Worm (Caenorhabditis elegans) whole organism, midembryonic: ENCODE data around the gene srsx-17.

Experiments used
- T22C8.4 ChIP-seq: fragments of 200-800 bp; sonication (Bioruptor generic); IDR thresholded peaks from 2 replicates; pipeline ENCODE4 v1.3.6; 2022; ENCODE audit warnings: missing genetic modification characterization, missing compliant biosample characterization
- cog-1 ChIP-seq: sonication (generic microtip); optimal IDR thresholded peaks from 2 replicates; lab custom pipeline; 2016; ENCODE audit warnings: missing genetic modification characterization, missing compliant biosample characterization
- flt-1 ChIP-seq: fragments of 200-800 bp; sonication (Bioruptor generic); IDR thresholded peaks from 2 replicates; pipeline ENCODE4 v1.3.6; 2022; ENCODE audit warnings: missing genetic modification characterization, missing compliant biosample characterization
- klf-2 ChIP-seq: fragments of 200-800 bp; sonication (Bioruptor generic); conservative IDR thresholded peaks from 2 replicates; pipeline ENCODE4 v1.3.6; 2022; ENCODE audit warnings: missing genetic modification reagents, missing genetic modification characterization, missing compliant biosample characterization
- med-1 ChIP-seq: sonication (generic microtip); optimal IDR thresholded peaks from 2 replicates; lab custom pipeline; 2017; ENCODE audit warnings: missing genetic modification characterization, mild to moderate bottlenecking, missing compliant biosample characterization, antibody characterized with exemption, missing genetic modification reagents; ENCODE audit not compliant: insufficient read depth
- ref-1 ChIP-seq: fragments of 200-800 bp; sonication (Bioruptor generic); conservative IDR thresholded peaks from 2 replicates; pipeline ENCODE4 v1.3.6; 2022; ENCODE audit warnings: missing genetic modification reagents, missing genetic modification characterization, missing compliant biosample characterization
- tab-1 ChIP-seq: fragments of 200-800 bp; sonication (Bioruptor generic); IDR thresholded peaks from 2 replicates; pipeline ENCODE4 v1.3.6; 2022; ENCODE audit warnings: missing genetic modification characterization, missing compliant biosample characterization
- ztf-23 ChIP-seq: fragments of 200-800 bp; sonication (Bioruptor generic); IDR thresholded peaks from 2 replicates; pipeline ENCODE4 v1.3.6; 2022; ENCODE audit warnings: missing genetic modification reagents, missing genetic modification characterization, missing compliant biosample characterization
- ztf-29 ChIP-seq: fragments of 200-800 bp; sonication (Bioruptor generic); IDR thresholded peaks from 2 replicates; pipeline ENCODE4 v1.3.6; 2022; ENCODE audit warnings: missing genetic modification reagents, missing genetic modification characterization, missing compliant biosample characterization

The srsx-17 gene

DNA sequence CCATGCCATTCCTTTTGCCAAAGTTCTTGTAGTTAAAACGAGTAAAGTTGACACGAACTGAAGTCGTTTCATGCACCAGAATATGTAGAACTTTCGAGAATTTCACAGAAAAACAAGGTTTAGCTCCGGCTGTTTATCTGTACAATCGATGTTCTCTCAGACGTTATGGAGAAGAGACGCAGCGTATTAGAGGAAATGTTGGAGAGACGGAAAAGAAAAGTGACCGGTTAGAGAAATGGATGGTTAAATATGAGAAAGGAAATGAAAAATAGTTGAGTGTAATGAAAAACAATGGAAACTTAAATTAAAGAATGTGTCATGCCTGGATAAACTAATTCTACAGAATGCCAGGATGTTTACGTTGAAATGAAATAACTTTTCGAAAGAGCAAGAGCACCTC, 36.2 kb downstream of the srsx-17 start, which contains the start of gene pcm-1:
pcm-1 (minus strand) TSS at position 187 of the 400 bp plus-strand sequence.
- TF ChIP-seq med-1 (no peak), cog-1 (tag; lab: Kevin White, UChicago) (no peak), tab-1 (GFP tag; lab: Robert Waterston, UW) (no peak), ztf-29 (GFP tag; lab: Robert Waterston, UW) (no peak), klf-2 (GFP tag; lab: Robert Waterston, UW) (no peak), flt-1 (GFP tag; lab: Robert Waterston, UW) (no peak), ref-1 (no peak), T22C8.4 (GFP tag; lab: Robert Waterston, UW) (no peak), ztf-23 (GFP tag; lab: Robert Waterston, UW) (no peak)

- TF ChIP-seq T22C8.4 (GFP tag; lab: Robert Waterston, UW): no peak
- no peak for TF ChIP-seq klf-2 (GFP tag; lab: Robert Waterston, UW)
- no peak for TF ChIP-seq med-1
- no peak for TF ChIP-seq flt-1 (GFP tag; lab: Robert Waterston, UW)
- no peak for TF ChIP-seq ztf-23 (GFP tag; lab: Robert Waterston, UW)
- TF ChIP-seq cog-1 (tag; lab: Kevin White, UChicago): no peak
- TF ChIP-seq tab-1 (GFP tag; lab: Robert Waterston, UW): no peak
Observed at ce11 chrV:5964658-5965178, 37.3 kb downstream of the srsx-17 start.

ce11 chrV:5972582-5972981, 45.1 kb downstream of the srsx-17 start:
- TF ChIP-seq flt-1 (GFP tag; lab: Robert Waterston, UW): no peak
- TF ChIP-seq ztf-23 (GFP tag; lab: Robert Waterston, UW): no peak
- TF ChIP-seq med-1: no peak
- TF ChIP-seq T22C8.4 (GFP tag; lab: Robert Waterston, UW): no peak
- no peak for TF ChIP-seq cog-1 (tag; lab: Kevin White, UChicago)
- TF ChIP-seq ztf-29 (GFP tag; lab: Robert Waterston, UW): no peak

DNA sequence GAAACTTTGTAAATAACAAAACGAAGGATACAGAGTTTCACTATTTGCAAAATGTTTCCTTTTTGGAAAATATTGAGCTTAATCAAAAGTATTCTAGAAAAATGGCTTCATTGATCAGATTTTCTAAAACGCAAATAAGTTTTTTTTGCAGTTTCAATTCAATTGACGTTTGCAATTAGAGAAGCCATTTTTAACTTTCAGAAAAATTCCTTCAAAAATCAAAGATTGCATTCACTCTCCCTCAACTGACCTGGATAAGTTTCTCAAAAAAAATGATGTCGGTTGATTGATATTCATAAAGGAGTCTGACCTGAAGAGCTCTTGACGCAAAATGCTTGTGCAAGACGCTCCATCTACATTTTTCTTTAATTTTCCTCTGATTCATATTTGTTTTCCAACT, 46.3 kb downstream of the srsx-17 start:
- TF ChIP-seq klf-2 (GFP tag; lab: Robert Waterston, UW) (no peak), ztf-29 (GFP tag; lab: Robert Waterston, UW) (no peak), cog-1 (tag; lab: Kevin White, UChicago) (no peak)

ce11 chrV:5975724-5976123, 48.3 kb downstream of the srsx-17 start, which contains the start of gene acy-2:
Gene acy-2 (plus strand): TSS chrV:5976024.
- TF ChIP-seq flt-1 (GFP tag; lab: Robert Waterston, UW) (no peak), tab-1 (GFP tag; lab: Robert Waterston, UW) (no peak), ztf-29 (GFP tag; lab: Robert Waterston, UW) (no peak), T22C8.4 (GFP tag; lab: Robert Waterston, UW) (no peak), klf-2 (GFP tag; lab: Robert Waterston, UW) (no peak), ref-1 (no peak), ztf-23 (GFP tag; lab: Robert Waterston, UW) (no peak), cog-1 (tag; lab: Kevin White, UChicago) (no peak), med-1 (no peak)
